Fruit fly (Drosophila melanogaster): ENCODE data around the gene verm.

dm6 chr3L:19683520-19683919 lies 11.5 kb downstream of the verm start:
- no peak for TF ChIP-seq h (optimal IDR thresholded peaks at IDR 0.05)
- TF ChIP-seq Sin3A (optimal IDR thresholded peaks at IDR 0.05), result no peak
- no peak for TF ChIP-seq psq (optimal IDR thresholded peaks at IDR 0.05)
- TF ChIP-seq insv (optimal IDR thresholded peaks at IDR 0.05), result no peak
- no peak for TF ChIP-seq ttk (optimal IDR thresholded peaks at IDR 0.05)
- no peak for TF ChIP-seq Myc (optimal IDR thresholded peaks at IDR 0.05)

All from Kc167 (cell line).